Fruit fly (Drosophila melanogaster): ENCODE measurements around the gene CG16700.

Gene CG16700

dm6 chrX:17125017-17125821, 33.6 kb downstream of the CG16700 start (continued):
- TF ChIP-seq Dek (tag; optimal IDR thresholded peaks at IDR 0.05) (peak; percentile 47), CG12071 (GFP tag; optimal IDR thresholded peaks at IDR 0.05) (no peak), Atf6 (GFP tag; IDR thresholded peaks at IDR 0.05) (peak; percentile 74), CG12391 (tag; optimal IDR thresholded peaks at IDR 0.05) (peak; percentile 47), nom (GFP tag; optimal IDR thresholded peaks at IDR 0.05) (peak; percentile 42), chif (GFP tag; optimal IDR thresholded peaks at IDR 0.05) (peak; percentile 17 to 43), CG6175 (GFP tag; IDR thresholded peaks at IDR 0.05) (peak; percentile 21; the same call in 1 of the 3 replicates), CG17612 (GFP tag; IDR thresholded peaks at IDR 0.05) (peak; percentile 39; the same call in 1 of the 2 replicates), gsb-n (tag; optimal IDR thresholded peaks at IDR 0.05) (peak; percentile 13), gt (GFP tag; IDR thresholded peaks at IDR 0.05) (no peak), Gug (GFP tag; IDR thresholded peaks at IDR 0.05) (peak; percentile 26; the same call in 3 of the 4 replicates), Trl (optimal IDR thresholded peaks at IDR 0.05) (peak; percentile 25 to 33), Trl (GFP tag; optimal IDR thresholded peaks at IDR 0.05) (peak; percentile 50), Sox102F (GFP tag; optimal IDR thresholded peaks at IDR 0.05) (peak; percentile 64), CG18262 (tag; optimal IDR thresholded peaks at IDR 0.05) (peak; percentile 68), BtbVII (GFP tag; optimal IDR thresholded peaks at IDR 0.05) (peak; percentile 86), CG15479 (GFP tag; optimal IDR thresholded peaks at IDR 0.05) (peak; percentile 76), CG15269 (tag; optimal IDR thresholded peaks at IDR 0.05) (peak; percentile 67), CG2129 (GFP tag; IDR thresholded peaks at IDR 0.05; ENCODE audit: partially characterized antibody) (peak; percentile 95), CG4282 (GFP tag; optimal IDR thresholded peaks at IDR 0.05) (no peak), Ada2b (GFP tag; IDR thresholded peaks at IDR 0.05) (peak; percentile 78), CG10366 (GFP tag; IDR thresholded peaks at IDR 0.05) (peak; percentile 73), CG15514 (GFP tag; optimal IDR thresholded peaks at IDR 0.05) (peak; percentile 55), Xrp1 (GFP tag; IDR thresholded peaks at IDR 0.05) (peak; percentile 75), unpg (GFP tag; optimal IDR thresholded peaks at IDR 0.05) (peak; percentile 77), CG16863 (GFP tag; optimal IDR thresholded peaks at IDR 0.05) (peak; percentile 26), CG6765 (GFP tag; optimal IDR thresholded peaks at IDR 0.05) (peak; percentile 67), Max (GFP tag; optimal IDR thresholded peaks at IDR 0.05) (peak; percentile 9), Taf1 (GFP tag; IDR thresholded peaks at IDR 0.05) (0 out of 2 replicates have a peak, but pooled peaks have one; percentile 19), sug (tag; optimal IDR thresholded peaks at IDR 0.05) (peak; percentile 60), CG12104 (GFP tag; optimal IDR thresholded peaks at IDR 0.05) (peak; percentile 10), hb (GFP tag; IDR thresholded peaks at IDR 0.05; ENCODE audit: partially characterized antibody) (peak; percentile 85), CG30403 (GFP tag; optimal IDR thresholded peaks at IDR 0.05) (peak; percentile 32), zfh1 (GFP tag; IDR thresholded peaks at IDR 0.05) (peak; percentile 65; the same call in 2 of the 3 replicates), CG34422 (GFP tag; IDR thresholded peaks at IDR 0.05) (peak; percentile 67; the same call in 2 of the 3 replicates), CG1603 (tag; optimal IDR thresholded peaks at IDR 0.05) (peak; percentile 33), z (GFP tag; IDR thresholded peaks at IDR 0.05) (no peak), Pdp1 (GFP tag; optimal IDR thresholded peaks at IDR 0.05) (peak; percentile 30 to 38), Nf-YA (GFP tag; IDR thresholded peaks at IDR 0.05) (peak; percentile 53; the same call in 1 of the 2 replicates), CG17186 (GFP tag; optimal IDR thresholded peaks at IDR 0.05) (no peak), tap (tag; optimal IDR thresholded peaks at IDR 0.05) (peak; percentile 67), CG17568 (GFP tag; optimal IDR thresholded peaks at IDR 0.05) (peak; percentile 70), ttk (GFP tag; IDR thresholded peaks at IDR 0.05) (peak; percentile 58), ap (GFP tag; IDR thresholded peaks at IDR 0.05) (0 out of 2 replicates have a peak, but pooled peaks have one; percentile 40), Antp (GFP tag; optimal IDR thresholded peaks at IDR 0.05) (peak; percentile 7), Nf-YB (GFP tag; optimal IDR thresholded peaks at IDR 0.05) (peak; percentile 31), esg (GFP tag; conservative IDR thresholded peaks at IDR 0.05) (peak; percentile 71), Scr (GFP tag; IDR thresholded peaks at IDR 0.05; ENCODE audit: partially characterized antibody) (peak; percentile 94)
